Fruit fly (Drosophila melanogaster): ENCODE data around the gene CG11601.
A peak's percentile ranks its signal among the peaks of the same experiment; 100 is the strongest.

Gene CG11601

DNA sequence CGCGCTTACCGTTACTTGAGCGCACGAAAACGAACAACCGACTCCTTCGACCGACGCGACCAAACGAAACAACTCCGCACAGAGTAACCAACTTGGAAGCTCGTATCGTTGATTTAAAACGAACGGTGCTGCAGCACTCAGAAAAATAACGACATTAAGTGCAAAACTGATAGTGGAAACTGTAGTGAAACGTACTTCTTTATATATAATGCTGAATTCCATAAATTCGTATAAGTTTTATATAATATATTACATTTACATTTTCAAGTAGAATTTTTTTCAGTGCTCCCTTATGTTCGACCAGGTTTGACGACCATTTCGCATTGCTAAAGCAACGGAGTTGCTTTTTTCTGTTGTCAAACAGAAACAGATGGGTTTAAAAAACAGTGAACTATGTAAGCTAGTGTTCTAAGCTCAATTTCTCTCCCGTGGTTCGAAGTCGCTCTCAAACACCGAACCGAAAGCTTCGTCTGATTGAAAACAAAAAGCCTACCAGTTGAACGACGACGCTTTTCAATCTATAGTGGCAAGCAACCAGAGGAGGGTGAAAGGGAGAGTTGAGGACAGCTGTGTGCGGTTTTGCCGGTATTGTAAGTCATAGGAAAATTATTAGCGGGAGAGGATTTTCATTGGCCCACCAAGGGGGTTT lies 15.5 kb downstream of the CG11601 start, which contains the start of gene CG17075 (continued):
- TF ChIP-seq sob (GFP tag; IDR thresholded peaks at IDR 0.05) (peak; percentile 97), HHEX (GFP tag; optimal IDR thresholded peaks at IDR 0.05) (peak; percentile 96), slou (GFP tag; optimal IDR thresholded peaks at IDR 0.05) (peak; percentile 95), ttk (GFP tag; IDR thresholded peaks at IDR 0.05) (peak; percentile 94), CG5245 (GFP tag; optimal IDR thresholded peaks at IDR 0.05) (peak; percentile 92), CG17829 (tag; optimal IDR thresholded peaks at IDR 0.05) (peak; percentile 89), insv (GFP tag; optimal IDR thresholded peaks at IDR 0.05) (peak in 1 of 2 experiments; percentile 49), Eip74EF (GFP tag; optimal IDR thresholded peaks at IDR 0.05) (peak in 1 of 2 experiments; percentile 93), her (GFP tag; optimal IDR thresholded peaks at IDR 0.05) (peak; percentile 33), hb (GFP tag; IDR thresholded peaks at IDR 0.05; ENCODE audit: partially characterized antibody) (no peak), CG3065 (GFP tag; optimal IDR thresholded peaks at IDR 0.05) (peak; percentile 78), CG6254 (GFP tag; optimal IDR thresholded peaks at IDR 0.05) (peak; percentile 85), Hr78 (GFP tag; optimal IDR thresholded peaks at IDR 0.05) (no peak), CG4282 (GFP tag; optimal IDR thresholded peaks at IDR 0.05) (no peak), fd64A (GFP tag; optimal IDR thresholded peaks at IDR 0.05) (peak; percentile 77), sd (tag; optimal IDR thresholded peaks at IDR 0.05) (peak; percentile 84), Xrp1 (GFP tag; IDR thresholded peaks at IDR 0.05) (peak; percentile 94), HLH3B (GFP tag; IDR thresholded peaks at IDR 0.05) (peak; percentile 96), CG4424 (GFP tag; optimal IDR thresholded peaks at IDR 0.05) (peak; percentile 92), CG6689 (GFP tag; IDR thresholded peaks at IDR 0.05) (peak; percentile 94), eve (GFP tag; optimal IDR thresholded peaks at IDR 0.05) (no peak), CG9609 (GFP tag; optimal IDR thresholded peaks at IDR 0.05) (peak; percentile 57), prd (optimal IDR thresholded peaks at IDR 0.05) (no peak), prd (GFP tag; IDR thresholded peaks at IDR 0.05) (peak; percentile 95), CG1529 (GFP tag; optimal IDR thresholded peaks at IDR 0.05) (peak; percentile 83), CG10654 (GFP tag; optimal IDR thresholded peaks at IDR 0.05) (peak; percentile 89), CG11093 (GFP tag; IDR thresholded peaks at IDR 0.05) (peak; percentile 91), en (GFP tag; optimal IDR thresholded peaks at IDR 0.05) (peak; percentile 16), MESR4 (GFP tag; optimal IDR thresholded peaks at IDR 0.05) (peak; percentile 27), Blimp-1 (GFP tag; optimal IDR thresholded peaks at IDR 0.05) (peak; percentile 89), cas (GFP tag; IDR thresholded peaks at IDR 0.05) (peak; percentile 86), CG15269 (tag; optimal IDR thresholded peaks at IDR 0.05) (peak; percentile 97), cg (GFP tag; optimal IDR thresholded peaks at IDR 0.05) (no peak), peb (GFP tag; IDR thresholded peaks at IDR 0.05) (peak; percentile 80), HLH54F (GFP tag; optimal IDR thresholded peaks at IDR 0.05) (peak; percentile 77), oc (tag; optimal IDR thresholded peaks at IDR 0.05) (peak; percentile 91), zfh1 (GFP tag; IDR thresholded peaks at IDR 0.05) (peak; percentile 93), sima (GFP tag; optimal IDR thresholded peaks at IDR 0.05) (no peak), H2.0 (GFP tag; IDR thresholded peaks at IDR 0.05) (peak; percentile 95), dpn (GFP tag; optimal IDR thresholded peaks at IDR 0.05) (peak; percentile 89 to 93), phol (tag; optimal IDR thresholded peaks at IDR 0.05) (peak; percentile 91), CG4328 (GFP tag; optimal IDR thresholded peaks at IDR 0.05) (peak; percentile 81), dan (GFP tag; IDR thresholded peaks at IDR 0.05) (no peak; the same call in 1 of the 2 replicates), ap (GFP tag; IDR thresholded peaks at IDR 0.05) (peak; percentile 96), wek (GFP tag; optimal IDR thresholded peaks at IDR 0.05) (peak; percentile 42), CG17912 (GFP tag; optimal IDR thresholded peaks at IDR 0.05) (peak; percentile 32), CG15479 (GFP tag; optimal IDR thresholded peaks at IDR 0.05) (no peak), row (GFP tag; IDR thresholded peaks at IDR 0.05) (peak; percentile 96), Lpt (GFP tag; optimal IDR thresholded peaks at IDR 0.05) (no peak), z (GFP tag; IDR thresholded peaks at IDR 0.05) (no peak; the same call in 2 of the 3 replicates)

Measured in whole organism, embryonic.